Worm (Caenorhabditis elegans): ENCODE results near the gene srg-68.
A peak's percentile ranks its signal among the peaks of the same experiment; 100 is the strongest.

srg-68 gene

DNA sequence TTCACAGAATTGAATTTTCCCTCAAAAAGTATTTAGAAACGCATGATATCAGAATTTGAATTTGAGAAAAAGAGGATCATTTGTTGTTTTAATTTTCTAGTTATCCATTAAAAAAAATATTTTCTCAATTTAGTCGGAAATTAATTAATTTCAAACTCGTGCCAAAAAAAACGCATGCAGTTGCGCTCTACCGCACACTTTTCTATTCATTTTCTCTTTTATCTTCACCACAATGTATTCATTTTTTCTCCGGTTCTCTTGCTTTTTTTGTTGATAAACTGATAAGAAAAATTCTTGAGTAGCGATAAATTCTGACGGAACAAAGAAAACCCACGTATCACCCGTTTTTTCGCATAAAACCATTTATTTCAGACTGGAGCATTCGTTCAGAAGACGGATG, 32.2 kb downstream of the srg-68 start, which contains the start of gene acl-6:
acl-6 (plus strand) TSS at position 367 of the 400 bp plus-strand sequence.
- TF ChIP-seq nhr-2 (tag; optimal IDR thresholded peaks at IDR 0.05), result no peak

- TF ChIP-seq nhr-76 (tag; optimal IDR thresholded peaks at IDR 0.05) (no peak), sptf-1 (tag; optimal IDR thresholded peaks at IDR 0.05) (no peak)
Observed at ce11 chrV:5432499-5432898, 32.7 kb downstream of the srg-68 start, which contains the start of gene F08F3.8. Gene F08F3.8 (minus strand): TSS chrV:5432599.

DNA sequence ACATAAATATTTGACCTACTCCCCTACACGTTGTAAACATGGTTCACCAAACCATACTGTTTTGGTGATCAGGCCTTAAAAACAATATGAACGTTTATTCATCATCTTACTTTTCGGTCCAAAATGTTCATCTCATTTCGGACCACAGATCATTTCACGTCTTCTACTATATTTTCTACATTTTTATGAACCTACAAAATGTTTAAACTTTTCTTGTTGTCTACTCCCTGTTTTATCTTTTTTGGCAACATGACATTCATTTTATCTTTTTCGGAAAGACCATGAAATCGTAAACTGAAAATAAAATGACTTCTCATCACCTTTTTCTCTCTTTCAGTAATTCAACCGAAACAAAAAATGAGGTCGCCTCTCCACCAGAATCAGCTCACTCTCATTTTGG, 37.4 kb downstream of the srg-68 start, which contains the start of gene rhr-1:
rhr-1 (plus strand) TSS at position 301 of the 400 bp plus-strand sequence.
- TF ChIP-seq blmp-1 (tag; optimal IDR thresholded peaks at IDR 0.05) (no peak), lin-32 (GFP tag; optimal IDR thresholded peaks at IDR 0.05) (no peak), lsy-2 (tag; optimal IDR thresholded peaks at IDR 0.05) (no peak), ham-2 (GFP tag; optimal IDR thresholded peaks at IDR 0.05) (no peak), sem-2 (GFP tag; optimal IDR thresholded peaks at IDR 0.05) (no peak), drap-1 (GFP tag; optimal IDR thresholded peaks at IDR 0.05) (no peak), unc-39 (tag; optimal IDR thresholded peaks at IDR 0.05) (no peak), mab-5 (tag; optimal IDR thresholded peaks at IDR 0.05) (no peak), cnd-1 (tag; optimal IDR thresholded peaks at IDR 0.05) (no peak), zip-8 (tag; optimal IDR thresholded peaks at IDR 0.05) (no peak), ceh-83 (GFP tag; optimal IDR thresholded peaks at IDR 0.05) (no peak), lin-13 (tag; optimal IDR thresholded peaks at IDR 0.05) (no peak), nhr-12 (tag; optimal IDR thresholded peaks at IDR 0.05) (no peak)

- TF ChIP-seq nhr-28 (tag; optimal IDR thresholded peaks at IDR 0.05) (no peak), flh-1 (GFP tag; optimal IDR thresholded peaks at IDR 0.05) (no peak), lsy-2 (tag; optimal IDR thresholded peaks at IDR 0.05) (no peak), nhr-12 (tag; optimal IDR thresholded peaks at IDR 0.05) (no peak), snpc-4 (tag; optimal IDR thresholded peaks at IDR 0.05) (no peak), unc-39 (tag; optimal IDR thresholded peaks at IDR 0.05) (no peak), zip-8 (tag; optimal IDR thresholded peaks at IDR 0.05) (no peak), lin-32 (GFP tag; optimal IDR thresholded peaks at IDR 0.05) (no peak), mab-5 (tag; optimal IDR thresholded peaks at IDR 0.05) (no peak), sptf-1 (tag; optimal IDR thresholded peaks at IDR 0.05) (no peak), M03D4.4 (tag; optimal IDR thresholded peaks at IDR 0.05) (no peak), nhr-2 (tag; optimal IDR thresholded peaks at IDR 0.05) (no peak), bed-3 (GFP tag; optimal IDR thresholded peaks at IDR 0.05) (no peak)
Observed at ce11 chrV:5426337-5426736, 38.9 kb downstream of the srg-68 start.

DNA sequence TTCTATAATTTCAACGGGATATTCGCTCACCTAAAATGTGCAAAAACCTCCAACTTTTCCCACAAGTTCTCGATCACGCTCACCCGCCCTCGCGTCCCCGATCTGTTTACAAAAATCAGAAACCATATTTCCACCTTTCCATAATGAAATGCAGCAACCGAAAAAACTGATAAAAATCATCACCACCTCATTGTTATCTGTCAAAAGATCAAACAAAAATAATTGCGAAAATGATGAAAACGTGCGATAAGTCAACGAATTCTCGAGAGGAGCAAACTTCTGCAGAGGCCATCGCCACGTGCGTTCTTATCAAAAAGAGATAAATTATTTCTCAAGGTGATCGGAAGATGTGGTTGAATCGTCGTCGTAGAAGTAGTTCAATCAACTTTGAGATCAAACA, 40.2 kb downstream of the srg-68 start:
- TF ChIP-seq elt-1 (tag; optimal IDR thresholded peaks at IDR 0.05; ENCODE audit: borderline replicate concordance, insufficient read depth) (peak; percentile 81), cnd-1 (tag; optimal IDR thresholded peaks at IDR 0.05) (no peak), unc-39 (tag; optimal IDR thresholded peaks at IDR 0.05) (no peak), unc-62 (GFP tag; optimal IDR thresholded peaks at IDR 0.05) (no peak), nhr-2 (tag; optimal IDR thresholded peaks at IDR 0.05) (no peak), ceh-83 (GFP tag; optimal IDR thresholded peaks at IDR 0.05) (no peak)

DNA sequence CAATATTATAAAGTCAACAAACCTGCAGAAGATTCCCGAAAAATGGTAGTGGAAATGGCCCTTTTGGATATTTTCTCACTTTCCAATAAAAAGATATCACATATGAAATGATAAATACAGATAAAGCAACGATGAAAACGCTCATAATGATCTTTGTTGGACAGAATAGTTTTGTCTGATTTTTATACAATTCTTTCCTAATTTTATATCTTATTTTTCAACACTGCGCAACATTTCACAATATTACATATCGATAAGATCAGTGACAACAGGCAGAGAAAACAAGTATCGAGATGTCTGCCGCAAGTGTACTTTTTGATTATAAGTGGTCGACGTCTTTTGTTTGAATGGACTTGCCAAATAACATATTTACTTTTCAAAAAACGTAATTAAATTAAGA, 42.1 kb downstream of the srg-68 start, which contains the start of gene cyp-14A5:
cyp-14A5 (minus strand) TSS at position 163 of the 400 bp plus-strand sequence.
- no peak for TF ChIP-seq snpc-4 (tag; optimal IDR thresholded peaks at IDR 0.05)
- TF ChIP-seq elt-1 (tag; optimal IDR thresholded peaks at IDR 0.05; ENCODE audit: borderline replicate concordance, insufficient read depth), result peak; percentile 2

DNA sequence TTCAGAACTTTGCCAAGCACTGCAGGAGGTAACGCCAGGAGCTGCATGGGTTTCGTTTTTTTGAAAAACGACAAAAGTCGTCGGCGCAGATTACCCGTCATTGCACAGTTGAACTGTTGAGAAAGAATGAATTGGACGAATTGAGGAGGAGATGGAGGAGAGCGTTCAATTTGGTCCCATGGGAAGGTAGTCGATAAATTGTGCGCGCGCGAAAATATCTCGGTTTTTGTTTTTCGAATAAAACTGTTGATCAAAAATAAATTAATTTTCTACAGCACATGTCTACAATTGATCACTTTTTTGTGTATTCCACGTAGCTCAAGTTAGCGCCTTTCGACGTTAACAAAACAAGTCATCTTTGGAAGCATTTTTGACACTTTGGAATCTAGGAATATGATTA, 45.3 kb downstream of the srg-68 start, which contains the start of gene F08F3.6:
F08F3.6 (minus strand) TSS at position 153 of the 400 bp plus-strand sequence.
- TF ChIP-seq ceh-83 (GFP tag; optimal IDR thresholded peaks at IDR 0.05), result no peak
- no peak for TF ChIP-seq snpc-4 (tag; optimal IDR thresholded peaks at IDR 0.05)
- no peak for TF ChIP-seq nhr-237 (tag; optimal IDR thresholded peaks at IDR 0.05)
- no peak for TF ChIP-seq ceh-39 (tag; optimal IDR thresholded peaks at IDR 0.05)
- TF ChIP-seq nhr-28 (tag; optimal IDR thresholded peaks at IDR 0.05), result no peak
- no peak for TF ChIP-seq unc-120 (tag; optimal IDR thresholded peaks at IDR 0.05; ENCODE audit: poor library complexity, severe bottlenecking)
- no peak for TF ChIP-seq pha-4 (tag; optimal IDR thresholded peaks at IDR 0.05)
- no peak for TF ChIP-seq elt-3 (tag; optimal IDR thresholded peaks at IDR 0.05)
- no peak for TF ChIP-seq zip-8 (tag; optimal IDR thresholded peaks at IDR 0.05)
